Worm (Caenorhabditis elegans) whole organism, midembryonic: ENCODE results near the gene Y39A1A.27.

Experiments used
- flt-1 ChIP-seq: fragments of 200-800 bp; sonication (Bioruptor generic); IDR thresholded peaks from 2 replicates; pipeline ENCODE4 v1.3.6; 2022; ENCODE audit warnings: missing genetic modification characterization, missing compliant biosample characterization
- klf-2 ChIP-seq: fragments of 200-800 bp; sonication (Bioruptor generic); conservative IDR thresholded peaks from 2 replicates; pipeline ENCODE4 v1.3.6; 2022; ENCODE audit warnings: missing genetic modification reagents, missing genetic modification characterization, missing compliant biosample characterization
- med-1 ChIP-seq: sonication (generic microtip); optimal IDR thresholded peaks from 2 replicates; lab custom pipeline; 2017; ENCODE audit warnings: missing genetic modification characterization, mild to moderate bottlenecking, missing compliant biosample characterization, antibody characterized with exemption, missing genetic modification reagents; ENCODE audit not compliant: insufficient read depth
- ztf-23 ChIP-seq: fragments of 200-800 bp; sonication (Bioruptor generic); IDR thresholded peaks from 2 replicates; pipeline ENCODE4 v1.3.6; 2022; ENCODE audit warnings: missing genetic modification reagents, missing genetic modification characterization, missing compliant biosample characterization
- ztf-29 ChIP-seq: fragments of 200-800 bp; sonication (Bioruptor generic); IDR thresholded peaks from 2 replicates; pipeline ENCODE4 v1.3.6; 2022; ENCODE audit warnings: missing genetic modification reagents, missing genetic modification characterization, missing compliant biosample characterization

DNA sequence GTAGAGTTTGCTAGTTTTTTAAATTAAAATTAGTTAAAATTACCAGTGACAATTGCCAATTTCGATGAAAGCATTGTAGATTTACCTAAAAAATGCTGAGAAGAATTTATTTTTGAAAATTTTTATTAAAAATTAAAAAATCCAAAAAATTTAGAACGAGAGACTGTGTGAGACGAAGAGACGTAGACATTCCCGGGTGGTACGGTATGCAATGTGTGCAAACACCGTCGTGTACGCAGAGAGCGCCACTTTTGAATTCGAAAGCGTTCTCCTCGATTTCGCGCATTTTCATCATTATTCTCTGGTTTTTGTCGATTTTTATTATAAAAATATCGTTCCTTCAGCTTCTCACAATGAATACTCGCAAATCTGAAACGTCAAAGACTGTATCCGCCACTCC is 4.0 kb downstream of the Y39A1A.27 start, which contains the start of the genes dhs-11 and orc-1:
- TF ChIP-seq flt-1 (GFP tag; lab: Robert Waterston, UW) (no peak), ztf-29 (GFP tag; lab: Robert Waterston, UW) (no peak), klf-2 (GFP tag; lab: Robert Waterston, UW) (no peak), med-1 (no peak), ztf-23 (GFP tag; lab: Robert Waterston, UW) (no peak)
